Fruit fly (Drosophila melanogaster): Measurements from ENCODE around the gene Or98b.
A peak's percentile ranks its signal among the peaks of the same experiment; 100 is the strongest.

Gene Or98b

DNA sequence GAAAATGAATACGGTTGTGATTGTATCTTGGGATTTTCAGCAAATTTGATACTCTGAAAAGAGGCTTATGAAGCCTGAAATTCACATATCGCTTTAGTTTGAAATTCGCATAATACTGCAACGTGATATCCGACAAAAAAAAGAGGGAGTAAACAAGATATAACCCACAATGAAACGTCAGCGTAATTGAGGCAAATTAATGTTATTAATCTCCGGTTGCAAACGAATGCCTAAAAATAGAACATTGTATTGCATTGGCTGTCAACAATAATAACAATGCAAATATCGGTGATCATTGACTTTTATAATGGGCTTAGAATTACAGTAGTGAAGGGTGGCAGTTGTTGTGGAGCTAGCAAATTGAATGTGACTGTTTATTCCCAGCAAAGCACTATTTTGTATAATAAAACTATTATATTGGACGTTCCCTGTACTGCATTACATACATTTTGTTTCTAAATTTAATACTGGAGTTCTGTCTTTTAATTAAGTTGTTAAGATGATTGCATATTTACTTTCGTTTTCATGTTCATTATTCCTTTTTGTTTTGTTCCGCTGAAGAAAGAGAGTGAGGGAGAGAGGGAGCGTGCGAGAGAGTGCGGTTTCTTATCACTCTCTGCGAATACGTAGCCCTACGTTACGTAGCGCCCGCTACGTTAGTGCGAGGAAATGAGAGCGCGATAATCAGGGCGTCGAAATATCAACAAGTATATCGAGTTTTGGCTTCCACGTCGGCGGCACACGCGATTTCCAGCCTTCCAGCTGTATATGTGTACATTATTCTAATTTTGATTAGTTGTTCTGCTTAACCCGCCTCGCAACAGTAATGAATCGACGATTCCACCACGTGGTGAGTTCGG lies 21.5 kb upstream of the Or98b start (continued):
- no peak for TF ChIP-seq dpn (GFP tag; optimal IDR thresholded peaks at IDR 0.05)
- TF ChIP-seq zf30C (GFP tag; optimal IDR thresholded peaks at IDR 0.05), result no peak
- no peak for TF ChIP-seq Xrp1 (GFP tag; IDR thresholded peaks at IDR 0.05)
- TF ChIP-seq unc-4 (GFP tag; IDR thresholded peaks at IDR 0.05; ENCODE audit: partially characterized antibody), result peak; percentile 24; the same call in 1 of the 2 replicates
- no peak for TF ChIP-seq CG9797 (GFP tag; optimal IDR thresholded peaks at IDR 0.05)
- TF ChIP-seq CTCF (GFP tag; optimal IDR thresholded peaks at IDR 0.05), result no peak
- peak; percentile 33; the same call in 1 of the 3 replicates for TF ChIP-seq Dbx (GFP tag; IDR thresholded peaks at IDR 0.05)
- TF ChIP-seq Blimp-1 (GFP tag; optimal IDR thresholded peaks at IDR 0.05), result peak; percentile 88
- TF ChIP-seq dysf (GFP tag; IDR thresholded peaks at IDR 0.05), result no peak
- TF ChIP-seq B-H1 (GFP tag; IDR thresholded peaks at IDR 0.05), result no peak
- no peak for TF ChIP-seq mld (GFP tag; IDR thresholded peaks at IDR 0.05; ENCODE audit: partially characterized antibody)
- TF ChIP-seq BEAF-32 (GFP tag; optimal IDR thresholded peaks at IDR 0.05), result peak; percentile 10
- no peak for TF ChIP-seq CG12942 (GFP tag; optimal IDR thresholded peaks at IDR 0.05)
- TF ChIP-seq CG34224 (GFP tag; IDR thresholded peaks at IDR 0.05; ENCODE audit: partially characterized antibody), result no peak; the same call in none of the 3 replicates
- no peak for TF ChIP-seq CG17912 (GFP tag; optimal IDR thresholded peaks at IDR 0.05)
- TF ChIP-seq CG13123 (GFP tag; optimal IDR thresholded peaks at IDR 0.05), result no peak
- TF ChIP-seq CG11723 (GFP tag; optimal IDR thresholded peaks at IDR 0.05), result no peak
- no peak for TF ChIP-seq Dip3 (GFP tag; optimal IDR thresholded peaks at IDR 0.05)
- no peak for TF ChIP-seq sr (GFP tag; IDR thresholded peaks at IDR 0.05)
- TF ChIP-seq Rfx (GFP tag; IDR thresholded peaks at IDR 0.05), result no peak
- no peak for TF ChIP-seq ara (GFP tag; IDR thresholded peaks at IDR 0.05)
- no peak for TF ChIP-seq org-1 (GFP tag; optimal IDR thresholded peaks at IDR 0.05)
- no peak for TF ChIP-seq en (GFP tag; optimal IDR thresholded peaks at IDR 0.05)
- no peak for TF ChIP-seq CG31388 (GFP tag; optimal IDR thresholded peaks at IDR 0.05)
- TF ChIP-seq dimm (GFP tag; IDR thresholded peaks at IDR 0.05), result no peak
- no peak for TF ChIP-seq dmrt99B (tag; optimal IDR thresholded peaks at IDR 0.05)
- no peak for TF ChIP-seq CG10274 (GFP tag; optimal IDR thresholded peaks at IDR 0.05)
- TF ChIP-seq wdn (GFP tag; IDR thresholded peaks at IDR 0.05), result no peak
- TF ChIP-seq CG18262 (tag; optimal IDR thresholded peaks at IDR 0.05), result no peak
- TF ChIP-seq CG32767 (GFP tag; IDR thresholded peaks at IDR 0.05), result no peak
- TF ChIP-seq zen2 (GFP tag; IDR thresholded peaks at IDR 0.05; ENCODE audit: partially characterized antibody), result peak; percentile 47; the same call in 2 of the 3 replicates
- TF ChIP-seq CG10959 (GFP tag; IDR thresholded peaks at IDR 0.05), result no peak
- no peak for TF ChIP-seq kah (GFP tag; optimal IDR thresholded peaks at IDR 0.05)
- peak in 1 of 2 experiments; percentile 62 for TF ChIP-seq crp (GFP tag; optimal IDR thresholded peaks at IDR 0.05)
- no peak for TF ChIP-seq seq (GFP tag; IDR thresholded peaks at IDR 0.05)
- TF ChIP-seq CG17186 (GFP tag; optimal IDR thresholded peaks at IDR 0.05), result no peak
- TF ChIP-seq CG1647 (GFP tag; optimal IDR thresholded peaks at IDR 0.05), result no peak
- peak; percentile 19 for TF ChIP-seq Fer1 (GFP tag; optimal IDR thresholded peaks at IDR 0.05)
- no peak for TF ChIP-seq CG8924 (tag; optimal IDR thresholded peaks at IDR 0.05)
- no peak for TF ChIP-seq zfh1 (GFP tag; IDR thresholded peaks at IDR 0.05)
- no peak for TF ChIP-seq CG9817 (tag; optimal IDR thresholded peaks at IDR 0.05)
- TF ChIP-seq Fer3 (tag; optimal IDR thresholded peaks at IDR 0.05), result no peak
- no peak for TF ChIP-seq lbe (GFP tag; optimal IDR thresholded peaks at IDR 0.05)
- TF ChIP-seq Eip74EF (GFP tag; optimal IDR thresholded peaks at IDR 0.05), result peak in 1 of 2 experiments; percentile 42
- no peak for TF ChIP-seq CG31365 (tag; optimal IDR thresholded peaks at IDR 0.05)
- no peak; the same call in 1 of the 2 replicates for TF ChIP-seq onecut (GFP tag; IDR thresholded peaks at IDR 0.05)
- TF ChIP-seq Dip2 (GFP tag; IDR thresholded peaks at IDR 0.05), result no peak
- TF ChIP-seq Lhr (GFP tag; optimal IDR thresholded peaks at IDR 0.05), result no peak
- no peak for TF ChIP-seq CG3065 (GFP tag; optimal IDR thresholded peaks at IDR 0.05)
